Fruit fly (Drosophila melanogaster) whole organism, larva: ENCODE results near the gene CG18302.
A peak's percentile ranks its signal among the peaks of the same experiment; 100 is the strongest.

ENCODE experiments used
- noc ChIP-seq: fragments of 200-800 bp; sonication (Bioruptor generic); optimal IDR thresholded peaks from 3 replicates; lab custom pipeline; 2019; ENCODE audit warnings: missing biosample characterization, mild to moderate bottlenecking, missing genetic modification characterization, moderate library complexity

CG18302 gene

dm6 chr2L:10510843-10511242 lies 23.3 kb upstream of the CG18302 start:
- TF ChIP-seq noc (tag; lab: Kevin White, UChicago), result no peak

- no peak for TF ChIP-seq noc (tag; lab: Kevin White, UChicago)
These were observed 20.2 kb upstream of the CG18302 start for dm6 chr2L:10513837-10514499.

- TF ChIP-seq noc (tag; lab: Kevin White, UChicago), result no peak
These were observed 19.5 kb upstream of the CG18302 start for dm6 chr2L:10514586-10515137.

dm6 chr2L:10515553-10516174 lies 18.5 kb upstream of the CG18302 start:
- TF ChIP-seq noc (tag; lab: Kevin White, UChicago), result no peak

dm6 chr2L:10516470-10517048 lies 17.6 kb upstream of the CG18302 start:
- peak; percentile 39 for TF ChIP-seq noc (tag; lab: Kevin White, UChicago)

- TF ChIP-seq noc (tag; lab: Kevin White, UChicago), result no peak
These were observed 17.0 kb upstream of the CG18302 start, which contains the start of the genes Fatp1 and Lrr47 for dm6 chr2L:10517085-10517484. TSS of gene Fatp1 (minus strand) at chr2L:10517218. TSS of gene Lrr47 (plus strand) at chr2L:10517335.

- peak; percentile 64 for TF ChIP-seq noc (tag; lab: Kevin White, UChicago)
These were observed 14.9 kb upstream of the CG18302 start for dm6 chr2L:10519225-10519624.

- TF ChIP-seq noc (tag; lab: Kevin White, UChicago), result no peak
These were observed 11.8 kb upstream of the CG18302 start for dm6 chr2L:10522174-10522893.

dm6 chr2L:10526953-10527584 lies 7.1 kb upstream of the CG18302 start, which contains the start of gene Lip4:
TSS of gene Lip4 (plus strand) at chr2L:10527572.
- TF ChIP-seq noc (tag; lab: Kevin White, UChicago), result peak; percentile 77

dm6 chr2L:10528984-10529383 lies 5.1 kb upstream of the CG18302 start:
- peak; percentile 21 for TF ChIP-seq noc (tag; lab: Kevin White, UChicago)

- no peak for TF ChIP-seq noc (tag; lab: Kevin White, UChicago)
These were observed 4.0 kb upstream of the CG18302 start for dm6 chr2L:10530089-10530488.

- no peak for TF ChIP-seq noc (tag; lab: Kevin White, UChicago)
These were observed 2.6 kb upstream of the CG18302 start, which contains the start of gene CG18301 for dm6 chr2L:10531521-10531920. TSS of gene CG18301 (plus strand) at chr2L:10531821.

dm6 chr2L:10539360-10539759 lies 5.2 kb downstream of the CG18302 start:
- TF ChIP-seq noc (tag; lab: Kevin White, UChicago), result no peak

- TF ChIP-seq noc (tag; lab: Kevin White, UChicago), result no peak
These were observed 9.1 kb downstream of the CG18302 start for dm6 chr2L:10543048-10543752.
